Worm (Caenorhabditis elegans): ENCODE data around the gene F43C11.11.

Gene F43C11.11

ce11 chrII:2366623-2367365 lies 3.2 kb upstream of the F43C11.11 start, which contains the start of the genes F43C11.12 and F16G10.5:
TSS of gene F43C11.12 (minus strand) at chrII:2366723.
TSS of gene F16G10.5 (plus strand) at chrII:2367315.
- no peak for TF ChIP-seq hlh-15 (tag; optimal IDR thresholded peaks at IDR 0.05)
- TF ChIP-seq ref-2 (tag; optimal IDR thresholded peaks at IDR 0.05) = no peak
- TF ChIP-seq ttx-3 (tag; optimal IDR thresholded peaks at IDR 0.05) = no peak
- no peak for TF ChIP-seq fkh-6 (tag; optimal IDR thresholded peaks at IDR 0.05)
- no peak for TF ChIP-seq ceh-30 (tag; optimal IDR thresholded peaks at IDR 0.05)
- no peak for TF ChIP-seq ceh-31 (tag; optimal IDR thresholded peaks at IDR 0.05)

ce11 chrII:2359965-2360364 lies 3.6 kb downstream of the F43C11.11 start, which contains the start of gene F43C11.16:
TSS of gene F43C11.16 (minus strand) at chrII:2360065.
- no peak for TF ChIP-seq gmeb-2 (tag; optimal IDR thresholded peaks at IDR 0.05)
- no peak for TF ChIP-seq pha-4 (tag; optimal IDR thresholded peaks at IDR 0.05)
- TF ChIP-seq C08G9.2 (tag; optimal IDR thresholded peaks at IDR 0.05) = no peak
- no peak for TF ChIP-seq pag-3 (tag; optimal IDR thresholded peaks at IDR 0.05; ENCODE audit: borderline replicate concordance)
- no peak for TF ChIP-seq F13H6.1 (tag; optimal IDR thresholded peaks at IDR 0.05)
- TF ChIP-seq nfya-1 (tag; optimal IDR thresholded peaks at IDR 0.05) = no peak
- TF ChIP-seq unc-55 (GFP tag; optimal IDR thresholded peaks at IDR 0.05) = no peak
- TF ChIP-seq ceh-9 (tag; optimal IDR thresholded peaks at IDR 0.05) = no peak
- no peak for TF ChIP-seq fkh-10 (GFP tag; optimal IDR thresholded peaks at IDR 0.05)
- TF ChIP-seq ttx-3 (tag; optimal IDR thresholded peaks at IDR 0.05) = no peak
- TF ChIP-seq ceh-6 (GFP tag; optimal IDR thresholded peaks at IDR 0.05) = no peak
- no peak for TF ChIP-seq elt-4 (tag; optimal IDR thresholded peaks at IDR 0.05)
- TF ChIP-seq pax-1 (tag; optimal IDR thresholded peaks at IDR 0.05) = no peak
- TF ChIP-seq unc-86 (tag; optimal IDR thresholded peaks at IDR 0.05) = no peak
- TF ChIP-seq fkh-6 (tag; optimal IDR thresholded peaks at IDR 0.05) = no peak
- TF ChIP-seq lin-11 (tag; optimal IDR thresholded peaks at IDR 0.05) = no peak
- TF ChIP-seq tbx-7 (tag; optimal IDR thresholded peaks at IDR 0.05) = no peak

DNA sequence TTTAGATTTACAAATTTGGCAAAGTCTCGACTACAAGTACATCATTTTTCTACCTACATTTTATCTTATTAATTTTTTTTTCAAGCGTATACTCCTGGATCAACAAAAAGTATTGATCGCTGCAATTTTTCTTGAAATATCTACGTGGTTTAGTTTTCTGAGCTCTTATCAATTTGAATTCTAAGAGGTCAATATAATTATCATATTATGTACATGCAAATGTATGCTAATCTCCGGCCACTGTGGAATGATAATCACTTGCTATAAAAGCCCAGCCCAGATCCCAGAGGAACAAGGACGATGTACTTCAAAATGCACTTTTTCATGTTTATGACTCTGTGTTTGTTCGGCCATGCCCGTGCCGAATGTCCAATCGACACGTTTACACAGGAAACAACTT lies 6.8 kb downstream of the F43C11.11 start, which contains the start of gene F43C11.1:
F43C11.1 (plus strand) TSS at position 301 of the 400 bp plus-strand sequence.
- no peak for TF ChIP-seq zip-5 (tag; optimal IDR thresholded peaks at IDR 0.05)
- TF ChIP-seq gmeb-2 (tag; optimal IDR thresholded peaks at IDR 0.05) = no peak
- TF ChIP-seq ahr-1 (tag; optimal IDR thresholded peaks at IDR 0.05) = no peak

ce11 chrII:2354476-2354875 lies 9.1 kb downstream of the F43C11.11 start, which contains the start of gene F43C11.2:
TSS of gene F43C11.2 (plus strand) at chrII:2354776.
- TF ChIP-seq ceh-2 (tag; optimal IDR thresholded peaks at IDR 0.05) (no peak), ceh-9 (tag; optimal IDR thresholded peaks at IDR 0.05) (no peak), lin-11 (tag; optimal IDR thresholded peaks at IDR 0.05) (no peak), eyg-1 (tag; optimal IDR thresholded peaks at IDR 0.05) (no peak), mec-3 (tag; optimal IDR thresholded peaks at IDR 0.05; ENCODE audit: borderline replicate concordance) (no peak), zip-5 (tag; optimal IDR thresholded peaks at IDR 0.05) (no peak), ceh-14 (tag; optimal IDR thresholded peaks at IDR 0.05) (no peak), tbx-7 (tag; optimal IDR thresholded peaks at IDR 0.05) (no peak), ceh-24 (tag; optimal IDR thresholded peaks at IDR 0.05) (no peak), sox-2 (GFP tag; IDR thresholded peaks at IDR 0.05) (no peak), syd-9 (tag; optimal IDR thresholded peaks at IDR 0.05) (no peak), ref-2 (tag; optimal IDR thresholded peaks at IDR 0.05) (no peak)

DNA sequence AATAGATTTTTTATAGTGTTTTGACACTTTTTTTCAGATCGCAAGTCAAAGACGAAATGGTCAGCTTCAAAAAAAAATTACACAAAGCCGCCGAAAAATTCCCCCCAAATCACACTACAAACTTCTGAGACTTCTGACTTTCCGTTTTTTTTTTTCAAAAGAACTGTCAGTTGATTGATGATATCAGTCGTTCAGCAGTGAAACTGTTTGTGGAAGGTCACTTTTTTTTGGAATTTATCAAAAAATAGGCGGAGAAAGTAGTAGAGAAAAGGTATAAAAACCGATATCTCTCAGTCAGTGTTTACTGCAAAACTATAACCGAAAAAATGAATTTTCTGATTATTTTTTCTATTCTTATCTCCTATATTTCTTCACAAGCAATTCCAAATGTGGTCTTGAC lies 10.6 kb downstream of the F43C11.11 start, which contains the start of gene F43C11.3:
F43C11.3 (plus strand) TSS at position 301 of the 400 bp plus-strand sequence.
- TF ChIP-seq ahr-1 (tag; optimal IDR thresholded peaks at IDR 0.05) = no peak
- no peak for TF ChIP-seq ets-4 (tag; optimal IDR thresholded peaks at IDR 0.05)
- no peak for TF ChIP-seq ceh-18 (tag; optimal IDR thresholded peaks at IDR 0.05)
- TF ChIP-seq nhr-11 (tag; optimal IDR thresholded peaks at IDR 0.05) = no peak
- no peak for TF ChIP-seq unc-86 (tag; optimal IDR thresholded peaks at IDR 0.05)
- TF ChIP-seq elt-2 (tag; optimal IDR thresholded peaks at IDR 0.05) = no peak
- TF ChIP-seq pros-1 (tag; optimal IDR thresholded peaks at IDR 0.05) = no peak
- no peak for TF ChIP-seq ceh-30 (tag; optimal IDR thresholded peaks at IDR 0.05)
- no peak for TF ChIP-seq T23F11.4 (GFP tag; optimal IDR thresholded peaks at IDR 0.05)

Data from whole organism, late embryonic.